Fruit fly (Drosophila melanogaster): ENCODE data around the gene CG33494.

Gene CG33494

DNA sequence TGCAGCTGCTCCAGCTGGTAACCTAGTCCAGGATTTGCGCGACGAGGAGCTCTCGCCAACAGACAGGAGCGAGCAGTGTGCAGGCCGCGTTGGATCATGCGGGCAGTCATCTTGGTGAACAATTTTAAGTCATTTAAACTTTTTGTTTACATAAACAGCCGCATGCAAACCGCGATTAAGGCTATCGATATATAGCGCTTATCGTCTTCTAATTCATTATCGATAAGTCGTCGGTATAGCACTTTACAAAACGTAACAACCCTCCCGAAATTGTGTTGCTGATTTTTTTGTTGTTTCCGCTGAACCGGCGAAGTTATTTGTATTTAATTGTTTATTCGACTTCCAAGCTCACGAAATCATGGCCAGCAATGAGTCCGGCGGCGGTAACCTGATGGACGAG is 18.2 kb downstream of the CG33494 start, which contains the start of the genes CG4553 and MED28 (continued):
- TF ChIP-seq hb (GFP tag; IDR thresholded peaks at IDR 0.05; ENCODE audit: partially characterized antibody) (peak; percentile 66; the same call in 2 of the 3 replicates), wek (GFP tag; optimal IDR thresholded peaks at IDR 0.05) (no peak), en (GFP tag; optimal IDR thresholded peaks at IDR 0.05) (no peak), ttk (GFP tag; IDR thresholded peaks at IDR 0.05) (no peak), bab2 (GFP tag; optimal IDR thresholded peaks at IDR 0.05) (no peak), org-1 (GFP tag; optimal IDR thresholded peaks at IDR 0.05) (no peak), CG7357 (GFP tag; IDR thresholded peaks at IDR 0.05) (no peak), Vsx1 (GFP tag; optimal IDR thresholded peaks at IDR 0.05) (no peak), BEAF-32 (GFP tag; optimal IDR thresholded peaks at IDR 0.05) (peak; percentile 76), Mrtf (GFP tag; IDR thresholded peaks at IDR 0.05) (no peak), schlank (tag; optimal IDR thresholded peaks at IDR 0.05) (no peak), CG12104 (GFP tag; optimal IDR thresholded peaks at IDR 0.05) (no peak), otp (GFP tag; IDR thresholded peaks at IDR 0.05) (no peak), h (optimal IDR thresholded peaks at IDR 0.05) (no peak), BtbVII (GFP tag; optimal IDR thresholded peaks at IDR 0.05) (no peak), lilli (GFP tag; optimal IDR thresholded peaks at IDR 0.05) (no peak), ase (GFP tag; IDR thresholded peaks at IDR 0.05) (no peak), CG4282 (GFP tag; optimal IDR thresholded peaks at IDR 0.05) (no peak), Hmx (GFP tag; optimal IDR thresholded peaks at IDR 0.05) (no peak), CG4617 (GFP tag; optimal IDR thresholded peaks at IDR 0.05; ENCODE audit: borderline replicate concordance) (peak; percentile 26), inv (GFP tag; IDR thresholded peaks at IDR 0.05; ENCODE audit: partially characterized antibody) (peak; percentile 62), pb (GFP tag; optimal IDR thresholded peaks at IDR 0.05) (no peak), insv (GFP tag; optimal IDR thresholded peaks at IDR 0.05) (no peak), ham (GFP tag; IDR thresholded peaks at IDR 0.05) (no peak), gfzf (GFP tag; optimal IDR thresholded peaks at IDR 0.05) (no peak), jing (GFP tag; optimal IDR thresholded peaks at IDR 0.05) (no peak), CG12236 (GFP tag; optimal IDR thresholded peaks at IDR 0.05) (no peak), CG11456 (GFP tag; IDR thresholded peaks at IDR 0.05) (no peak), Hsf (GFP tag; optimal IDR thresholded peaks at IDR 0.05) (no peak), tap (tag; optimal IDR thresholded peaks at IDR 0.05) (no peak), abd-A (tag; optimal IDR thresholded peaks at IDR 0.05) (no peak), Deaf1 (tag; optimal IDR thresholded peaks at IDR 0.05) (no peak), tll (GFP tag; optimal IDR thresholded peaks at IDR 0.05) (no peak), dmrt11E (tag; optimal IDR thresholded peaks at IDR 0.05) (no peak), CG7987 (GFP tag; optimal IDR thresholded peaks at IDR 0.05) (no peak), Optix (GFP tag; IDR thresholded peaks at IDR 0.05) (no peak), CG9797 (GFP tag; optimal IDR thresholded peaks at IDR 0.05) (no peak), Bgb (GFP tag; IDR thresholded peaks at IDR 0.05; ENCODE audit: partially characterized antibody) (peak; percentile 86), CG2889 (GFP tag; IDR thresholded peaks at IDR 0.05) (no peak), grn (GFP tag; optimal IDR thresholded peaks at IDR 0.05) (no peak), CG15696 (tag; optimal IDR thresholded peaks at IDR 0.05) (no peak), nom (GFP tag; optimal IDR thresholded peaks at IDR 0.05) (no peak), HLH54F (GFP tag; optimal IDR thresholded peaks at IDR 0.05) (no peak), Gsc (GFP tag; IDR thresholded peaks at IDR 0.05) (no peak), gt (GFP tag; IDR thresholded peaks at IDR 0.05) (no peak), dmrt99B (tag; optimal IDR thresholded peaks at IDR 0.05) (no peak), stc (GFP tag; IDR thresholded peaks at IDR 0.05) (no peak), CG7372 (GFP tag; IDR thresholded peaks at IDR 0.05) (no peak), Atf6 (GFP tag; IDR thresholded peaks at IDR 0.05) (no peak), dm (GFP tag; optimal IDR thresholded peaks at IDR 0.05) (peak; percentile 74), CG8089 (GFP tag; optimal IDR thresholded peaks at IDR 0.05) (no peak), CG4854 (GFP tag; optimal IDR thresholded peaks at IDR 0.05) (no peak), CG17328 (GFP tag; IDR thresholded peaks at IDR 0.05) (no peak)
